Fruit fly (Drosophila melanogaster): ENCODE measurements around the gene HP6.

HP6 gene

DNA sequence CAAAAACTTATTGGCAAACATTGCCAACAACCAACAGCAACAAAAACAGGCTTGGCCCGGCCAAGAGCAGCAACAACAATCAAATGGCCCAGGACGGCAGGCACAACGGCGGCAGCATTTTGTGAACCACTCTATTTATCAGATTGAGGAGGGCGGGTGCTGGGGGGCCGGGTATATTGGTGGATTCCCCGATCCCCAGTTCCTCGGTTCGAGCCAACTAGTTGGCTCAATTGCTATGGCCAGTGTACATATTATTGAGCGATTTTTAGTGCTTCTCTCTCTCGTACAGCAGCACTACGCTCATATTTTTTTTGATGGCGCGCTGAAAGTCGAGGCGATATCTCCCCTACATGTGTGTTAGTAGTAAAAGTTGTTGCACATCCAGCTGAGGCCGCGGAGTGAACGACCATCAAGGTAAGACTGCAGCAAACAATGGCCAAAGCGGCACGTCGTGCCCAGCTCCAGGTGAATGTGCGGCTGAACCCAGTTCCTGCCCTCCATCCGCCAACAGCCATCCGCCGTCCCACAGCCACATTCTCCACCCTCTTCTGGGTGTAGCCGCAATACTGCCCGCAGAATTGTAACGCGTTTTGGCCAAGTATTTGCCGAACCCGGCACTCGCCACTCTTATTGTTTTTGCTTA is 21.9 kb upstream of the HP6 start:
- TF ChIP-seq Lpt (GFP tag; optimal IDR thresholded peaks at IDR 0.05) (peak; percentile 36), CG6163 (GFP tag; IDR thresholded peaks at IDR 0.05) (0 out of 3 replicates have a peak, but pooled peaks have one; percentile 49), pdm3 (GFP tag; optimal IDR thresholded peaks at IDR 0.05) (no peak), topi (GFP tag; optimal IDR thresholded peaks at IDR 0.05) (no peak), CG31627 (GFP tag; optimal IDR thresholded peaks at IDR 0.05) (no peak), ss (GFP tag; optimal IDR thresholded peaks at IDR 0.05) (peak in 1 of 2 experiments; percentile 18), vri (GFP tag; optimal IDR thresholded peaks at IDR 0.05) (no peak), Eip78C (GFP tag) (peak; percentile 50), Hr38 (GFP tag; optimal IDR thresholded peaks at IDR 0.05) (no peak), svp (GFP tag) (peak; percentile 15)

dm6 chr2L:4597580-4597979 is 19.6 kb upstream of the HP6 start:
- TF ChIP-seq CG7368 (GFP tag; optimal IDR thresholded peaks at IDR 0.05) (no peak), cyc (GFP tag; optimal IDR thresholded peaks at IDR 0.05) (no peak), Hr4 (GFP tag; optimal IDR thresholded peaks at IDR 0.05) (no peak), Gug (GFP tag; IDR thresholded peaks at IDR 0.05) (no peak), Eip93F (GFP tag; optimal IDR thresholded peaks at IDR 0.05) (no peak), Blimp-1 (GFP tag; optimal IDR thresholded peaks at IDR 0.05) (no peak), Hr39 (GFP tag; optimal IDR thresholded peaks at IDR 0.05) (no peak), CG8632 (GFP tag; optimal IDR thresholded peaks at IDR 0.05) (no peak), ss (GFP tag; optimal IDR thresholded peaks at IDR 0.05) (no peak)

dm6 chr2L:4596686-4597085 is 18.7 kb upstream of the HP6 start:
- peak; percentile 18 for TF ChIP-seq CG6276 (GFP tag; optimal IDR thresholded peaks at IDR 0.05)
- TF ChIP-seq CG11294 (GFP tag; IDR thresholded peaks at IDR 0.05) = no peak
- peak; percentile 63 for TF ChIP-seq CG32006 (GFP tag; optimal IDR thresholded peaks at IDR 0.05)
- TF ChIP-seq CG15336 (GFP tag; IDR thresholded peaks at IDR 0.05) = peak; percentile 51
- TF ChIP-seq CG9139 (GFP tag; optimal IDR thresholded peaks at IDR 0.05) = no peak
- no peak for TF ChIP-seq esn (GFP tag; optimal IDR thresholded peaks at IDR 0.05)
- peak; percentile 36; the same call in 1 of the 3 replicates for TF ChIP-seq CG8119 (GFP tag; IDR thresholded peaks at IDR 0.05)
- TF ChIP-seq CG1621 (tag; optimal IDR thresholded peaks at IDR 0.05) = no peak

- TF ChIP-seq Hr38 (GFP tag; optimal IDR thresholded peaks at IDR 0.05) (no peak), fd59A (GFP tag; optimal IDR thresholded peaks at IDR 0.05) (no peak), vri (GFP tag; optimal IDR thresholded peaks at IDR 0.05) (no peak), salr (GFP tag; optimal IDR thresholded peaks at IDR 0.05) (no peak), CG4318 (GFP tag; optimal IDR thresholded peaks at IDR 0.05) (no peak), Eip78C (GFP tag) (no peak), CG3919 (GFP tag; optimal IDR thresholded peaks at IDR 0.05) (no peak), Eip93F (GFP tag; optimal IDR thresholded peaks at IDR 0.05) (no peak), CG6163 (GFP tag; IDR thresholded peaks at IDR 0.05) (0 out of 3 replicates have a peak, but pooled peaks have one; percentile 8), Ets96B (tag; optimal IDR thresholded peaks at IDR 0.05) (no peak), fkh (GFP tag; optimal IDR thresholded peaks at IDR 0.05) (no peak), CG10631 (GFP tag; optimal IDR thresholded peaks at IDR 0.05) (no peak), eg (GFP tag; IDR thresholded peaks at IDR 0.05) (peak; percentile 55; the same call in 2 of the 3 replicates)
Measured at dm6 chr2L:4594828-4595406, 16.9 kb upstream of the HP6 start.

- TF ChIP-seq Hr4 (GFP tag; optimal IDR thresholded peaks at IDR 0.05) (no peak), CG15336 (GFP tag; IDR thresholded peaks at IDR 0.05) (peak; percentile 44; the same call in 1 of the 2 replicates), Blimp-1 (GFP tag; optimal IDR thresholded peaks at IDR 0.05) (peak; percentile 20), CG34406 (GFP tag; optimal IDR thresholded peaks at IDR 0.05) (no peak), CG10631 (GFP tag; optimal IDR thresholded peaks at IDR 0.05) (no peak), dsx (GFP tag; optimal IDR thresholded peaks at IDR 0.05; ENCODE audit: poor library complexity, severe bottlenecking) (peak; percentile 32), ss (GFP tag; optimal IDR thresholded peaks at IDR 0.05) (peak in 1 of 2 experiments; percentile 46), CG8119 (GFP tag; IDR thresholded peaks at IDR 0.05) (no peak), Gug (GFP tag; IDR thresholded peaks at IDR 0.05) (no peak), CG3919 (GFP tag; optimal IDR thresholded peaks at IDR 0.05) (peak; percentile 52), fkh (GFP tag; optimal IDR thresholded peaks at IDR 0.05) (peak; percentile 2), fd85E (GFP tag; optimal IDR thresholded peaks at IDR 0.05) (no peak), net (GFP tag; optimal IDR thresholded peaks at IDR 0.05) (peak; percentile 9), Eip78C (GFP tag) (peak; percentile 80), CG6163 (GFP tag; IDR thresholded peaks at IDR 0.05) (peak; percentile 34; the same call in 1 of the 3 replicates), CG6276 (GFP tag; optimal IDR thresholded peaks at IDR 0.05) (peak; percentile 10), vri (GFP tag; optimal IDR thresholded peaks at IDR 0.05) (peak; percentile 48), Met (GFP tag; optimal IDR thresholded peaks at IDR 0.05) (no peak), CG11902 (GFP tag; optimal IDR thresholded peaks at IDR 0.05) (no peak), eg (GFP tag; IDR thresholded peaks at IDR 0.05) (0 out of 3 replicates have a peak, but pooled peaks have one; percentile 28), esn (GFP tag; optimal IDR thresholded peaks at IDR 0.05) (peak; percentile 9), Sox102F (GFP tag; optimal IDR thresholded peaks at IDR 0.05) (peak; percentile 16)
Measured at dm6 chr2L:4591842-4592241, 13.8 kb upstream of the HP6 start.

All from whole organism, prepupa.